Fruit fly (Drosophila melanogaster) whole organism, embryonic: ENCODE results near the gene CG43055.

Experiments used
- Awh ChIP-seq: fragments of 200-800 bp; sonication (Bioruptor generic); IDR thresholded peaks from 2 replicates; pipeline ENCODE4, ENCODE4 v1.3.6; 2022; ENCODE audit warnings: missing biosample characterization, missing genetic modification characterization
- CG10147 ChIP-seq: fragments of 200-800 bp; sonication (Bioruptor generic); optimal IDR thresholded peaks from 2 replicates; lab custom pipeline; 2019; ENCODE audit warnings: missing biosample characterization, mild to moderate bottlenecking, missing genetic modification characterization, moderate library complexity
- CG11398 ChIP-seq: fragments of 200-800 bp; sonication (Bioruptor generic); optimal IDR thresholded peaks from 2 replicates; lab custom pipeline; 2016; ENCODE audit warnings: missing biosample characterization, missing genetic modification characterization
- CG11456 ChIP-seq: fragments of 200-800 bp; sonication (Bioruptor generic); IDR thresholded peaks from 3 replicates; pipeline ENCODE4 v1.3.6; 2022; ENCODE audit warnings: missing biosample characterization, missing genetic modification characterization
- CG12219 ChIP-seq: fragments of 200-800 bp; sonication (Bioruptor generic); optimal IDR thresholded peaks from 3 replicates; lab custom pipeline; 2018; ENCODE audit warnings: missing biosample characterization, mild to moderate bottlenecking, missing genetic modification characterization
- CG12942 ChIP-seq: fragments of 200-800 bp; sonication (Bioruptor generic); optimal IDR thresholded peaks from 3 replicates; lab custom pipeline; 2016; ENCODE audit warnings: missing biosample characterization, missing genetic modification characterization
- CG14050 ChIP-seq: fragments of 200-800 bp; sonication (Bioruptor generic); IDR thresholded peaks from 3 replicates; pipeline ENCODE4 v1.3.6; 2022; ENCODE audit warnings: missing biosample characterization, missing genetic modification characterization
- CG15011 ChIP-seq: fragments of 200-800 bp; sonication (Bioruptor generic); optimal IDR thresholded peaks from 3 replicates; lab custom pipeline; 2018; ENCODE audit warnings: missing biosample characterization, mild to moderate bottlenecking, missing genetic modification characterization
- CG1647 ChIP-seq: fragments of 200-800 bp; sonication (Bioruptor generic); optimal IDR thresholded peaks from 3 replicates; lab custom pipeline; 2016; ENCODE audit warnings: missing biosample characterization, missing genetic modification characterization
- CG17612 ChIP-seq: fragments of 200-800 bp; sonication (Bioruptor generic); IDR thresholded peaks from 2 replicates; pipeline ENCODE4 v1.3.6; 2022; ENCODE audit warnings: missing biosample characterization, missing genetic modification characterization
- CG17802 ChIP-seq: fragments of 200-800 bp; sonication (Bioruptor generic); optimal IDR thresholded peaks from 2 replicates; lab custom pipeline; 2018; ENCODE audit warnings: missing biosample characterization, mild to moderate bottlenecking, missing genetic modification characterization, moderate library complexity
- CG17829 ChIP-seq: fragments of 200-800 bp; optimal IDR thresholded peaks from 2 replicates; lab custom pipeline; 2019; ENCODE audit warnings: missing biosample characterization, mild to moderate bottlenecking, missing genetic modification characterization, moderate library complexity
- CG18599 ChIP-seq: fragments of 200-800 bp; sonication (Bioruptor generic); optimal IDR thresholded peaks from 3 replicates; lab custom pipeline; 2017; ENCODE audit warnings: missing biosample characterization, missing genetic modification characterization, mild to moderate bottlenecking, moderate library complexity, missing genetic modification reagents
- CG32767 ChIP-seq: fragments of 200-800 bp; sonication (Bioruptor generic); IDR thresholded peaks from 2 replicates; pipeline ENCODE4 v1.3.6; 2022; ENCODE audit warnings: missing biosample characterization, missing genetic modification characterization
- CG34376 ChIP-seq: fragments of 200-800 bp; sonication (Bioruptor generic); optimal IDR thresholded peaks from 2 replicates; lab custom pipeline; 2018; ENCODE audit warnings: missing biosample characterization, mild to moderate bottlenecking, missing genetic modification characterization
- CG3726 ChIP-seq: fragments of 200-800 bp; sonication (Bioruptor generic); IDR thresholded peaks from 3 replicates; pipeline ENCODE4, ENCODE4 v1.3.6; 2022; ENCODE audit warnings: missing biosample characterization, missing genetic modification characterization
- CG43689 ChIP-seq: fragments of 200-800 bp; sonication (Bioruptor generic); IDR thresholded peaks from 2 replicates; pipeline ENCODE4 v1.3.6; 2022; ENCODE audit warnings: missing biosample characterization, missing genetic modification characterization
- CG6689 ChIP-seq: fragments of 200-800 bp; sonication (Bioruptor generic); IDR thresholded peaks from 2 replicates; pipeline ENCODE4 v1.3.6; 2022; ENCODE audit warnings: missing biosample characterization, missing genetic modification characterization
- CG8089 ChIP-seq: fragments of 200-800 bp; sonication (Bioruptor generic); optimal IDR thresholded peaks from 3 replicates; lab custom pipeline; 2016; ENCODE audit warnings: missing biosample characterization, missing genetic modification characterization
- CG8944 ChIP-seq: fragments of 200-800 bp; sonication (Bioruptor generic); optimal IDR thresholded peaks from 3 replicates; lab custom pipeline; 2016; ENCODE audit warnings: missing biosample characterization, missing genetic modification characterization
- CG9437 ChIP-seq: fragments of 200-800 bp; sonication (Bioruptor generic); optimal IDR thresholded peaks from 2 replicates; lab custom pipeline; 2018; ENCODE audit warnings: missing biosample characterization, mild to moderate bottlenecking, missing genetic modification characterization
- CG9727 ChIP-seq: fragments of 200-800 bp; sonication (Bioruptor generic); optimal IDR thresholded peaks from 3 replicates; lab custom pipeline; 2017; ENCODE audit warnings: missing biosample characterization, mild to moderate bottlenecking, missing genetic modification characterization
- D19A ChIP-seq: fragments of 200-800 bp; optimal IDR thresholded peaks from 3 replicates; lab custom pipeline; 2019; ENCODE audit warnings: missing biosample characterization, mild to moderate bottlenecking, missing genetic modification characterization, moderate library complexity
- Elba2 ChIP-seq: fragments of 200-800 bp; sonication (Bioruptor generic); optimal IDR thresholded peaks from 3 replicates; lab custom pipeline; 2016; ENCODE audit warnings: missing biosample characterization, missing genetic modification characterization
- Fer2 ChIP-seq: fragments of 200-800 bp; sonication (Bioruptor generic); optimal IDR thresholded peaks from 2 replicates; lab custom pipeline; 2018; ENCODE audit warnings: missing biosample characterization, mild to moderate bottlenecking, missing genetic modification characterization, moderate library complexity
- HmgD ChIP-seq: fragments of 200-800 bp; sonication (Bioruptor generic); optimal IDR thresholded peaks from 3 replicates; lab custom pipeline; 2016; ENCODE audit warnings: missing biosample characterization, missing genetic modification characterization
- Myb ChIP-seq: fragments of 200-800 bp; sonication (Bioruptor generic); optimal IDR thresholded peaks from 2 replicates; lab custom pipeline; 2016; ENCODE audit warnings: missing biosample characterization, missing genetic modification characterization
- Nf-YC ChIP-seq: fragments of 200-800 bp; optimal IDR thresholded peaks from 3 replicates; lab custom pipeline; 2019; ENCODE audit warnings: missing biosample characterization, mild to moderate bottlenecking, missing genetic modification characterization, moderate library complexity
- Vsx1 ChIP-seq: fragments of 200-800 bp; sonication (Bioruptor generic); optimal IDR thresholded peaks from 2 replicates; lab custom pipeline; 2017; ENCODE audit warnings: missing biosample characterization, mild to moderate bottlenecking, missing genetic modification characterization, missing genetic modification reagents
- ato ChIP-seq: fragments of 200-800 bp; sonication (Bioruptor generic); IDR thresholded peaks from 2 replicates; pipeline ENCODE4 v1.3.6; 2022; ENCODE audit warnings: missing biosample characterization, missing genetic modification characterization; ENCODE audit not compliant: partially characterized antibody
- bab2 ChIP-seq: fragments of 200-800 bp; sonication (Bioruptor generic); optimal IDR thresholded peaks from 2 replicates; lab custom pipeline; 2016; ENCODE audit warnings: missing biosample characterization, missing genetic modification characterization
- bbx ChIP-seq: fragments of 200-800 bp; sonication (Bioruptor generic); IDR thresholded peaks from 2 replicates; pipeline ENCODE4 v1.3.6; 2022; ENCODE audit warnings: missing biosample characterization, missing genetic modification characterization; ENCODE audit not compliant: partially characterized antibody
- caup ChIP-seq: fragments of 200-800 bp; sonication (Bioruptor generic); optimal IDR thresholded peaks from 3 replicates; lab custom pipeline; 2017; ENCODE audit warnings: missing biosample characterization, mild to moderate bottlenecking, missing genetic modification characterization, moderate library complexity; ENCODE audit not compliant: severe bottlenecking
- corto ChIP-seq: fragments of 200-800 bp; sonication (Bioruptor generic); optimal IDR thresholded peaks from 2 replicates; lab custom pipeline; 2016; ENCODE audit warnings: missing biosample characterization, mild to moderate bottlenecking, missing genetic modification characterization, moderate library complexity
- crol ChIP-seq: fragments of 200-800 bp; sonication (Bioruptor generic); IDR thresholded peaks from 2 replicates; pipeline ENCODE4 v1.3.6; 2022; ENCODE audit warnings: missing biosample characterization, missing genetic modification characterization
- fd96Cb ChIP-seq: fragments of 200-800 bp; sonication (Bioruptor generic); optimal IDR thresholded peaks from 2 replicates; lab custom pipeline; 2018; ENCODE audit warnings: missing biosample characterization, mild to moderate bottlenecking, missing genetic modification characterization, moderate library complexity
- grau ChIP-seq: fragments of 200-800 bp; optimal IDR thresholded peaks from 3 replicates; lab custom pipeline; 2019; ENCODE audit warnings: missing biosample characterization, mild to moderate bottlenecking, missing genetic modification characterization, moderate library complexity
- lilli ChIP-seq: fragments of 200-800 bp; sonication (Bioruptor generic); optimal IDR thresholded peaks from 3 replicates; lab custom pipeline; 2016; ENCODE audit warnings: missing biosample characterization, missing genetic modification characterization
- lola ChIP-seq, 3 experiments: fragments of >200 bp in 2 of 3; fragments of 200-800 bp in 1 of 3; sonication (Bioruptor generic) in 1 of 3; optimal IDR thresholded peaks; 2 replicates each; lab custom pipeline; 2017 to 2019; ENCODE audit warnings: missing biosample characterization in 3 of 3, missing genetic modification characterization in 3 of 3, mild to moderate bottlenecking in 1 of 3, moderate library complexity in 1 of 3
- lov ChIP-seq, 2 experiments: fragments of 200-800 bp in 1 of 2; fragments of >200 bp in 1 of 2; sonication (Bioruptor generic) in 1 of 2; IDR thresholded peaks in 1 of 2; optimal IDR thresholded peaks in 1 of 2; 2 replicates in 1 of 2; 3 replicates in 1 of 2; pipeline versions ENCODE4 v1.3.6 to Lab custom; 2017 to 2022; ENCODE audit warnings: missing biosample characterization in 1 of 2, missing genetic modification characterization in 1 of 2
- nerfin-2 ChIP-seq: fragments of 200-800 bp; sonication (Bioruptor generic); IDR thresholded peaks from 2 replicates; pipeline ENCODE4 v1.3.6; 2022; ENCODE audit warnings: missing biosample characterization, missing genetic modification characterization; ENCODE audit not compliant: partially characterized antibody
- phol ChIP-seq: fragments of 200-800 bp; sonication (Bioruptor generic); optimal IDR thresholded peaks from 3 replicates; lab custom pipeline; 2018; ENCODE audit warnings: missing biosample characterization, mild to moderate bottlenecking, missing genetic modification characterization, moderate library complexity
- pnt ChIP-seq: fragments of 200-800 bp; sonication (Bioruptor generic); optimal IDR thresholded peaks from 3 replicates; lab custom pipeline; 2016; ENCODE audit warnings: missing biosample characterization, missing genetic modification characterization
- ranshi ChIP-seq: fragments of 200-800 bp; sonication (Bioruptor generic); IDR thresholded peaks from 2 replicates; pipeline ENCODE4 v1.3.6; 2022; ENCODE audit warnings: missing biosample characterization, missing genetic modification characterization
- so ChIP-seq: fragments of 200-800 bp; sonication (Bioruptor generic); IDR thresholded peaks from 3 replicates; pipeline ENCODE4 v1.3.6; 2022; ENCODE audit warnings: missing biosample characterization, missing genetic modification characterization
- trem ChIP-seq: fragments of 200-800 bp; optimal IDR thresholded peaks from 3 replicates; lab custom pipeline; 2019; ENCODE audit warnings: missing biosample characterization, mild to moderate bottlenecking, missing genetic modification characterization, moderate library complexity
- tup ChIP-seq: fragments of 200-800 bp; sonication (Bioruptor generic); optimal IDR thresholded peaks from 2 replicates; lab custom pipeline; 2016; ENCODE audit warnings: missing biosample characterization, mild to moderate bottlenecking, missing genetic modification characterization, moderate library complexity
- vfl ChIP-seq: fragments of 200-800 bp; sonication (Bioruptor generic); optimal IDR thresholded peaks from 2 replicates; lab custom pipeline; 2016; ENCODE audit warnings: missing biosample characterization, missing genetic modification characterization
- zf30C ChIP-seq: fragments of 200-800 bp; sonication (Bioruptor generic); optimal IDR thresholded peaks from 3 replicates; lab custom pipeline; 2018; ENCODE audit warnings: missing biosample characterization, mild to moderate bottlenecking, missing genetic modification characterization

Gene CG43055

DNA sequence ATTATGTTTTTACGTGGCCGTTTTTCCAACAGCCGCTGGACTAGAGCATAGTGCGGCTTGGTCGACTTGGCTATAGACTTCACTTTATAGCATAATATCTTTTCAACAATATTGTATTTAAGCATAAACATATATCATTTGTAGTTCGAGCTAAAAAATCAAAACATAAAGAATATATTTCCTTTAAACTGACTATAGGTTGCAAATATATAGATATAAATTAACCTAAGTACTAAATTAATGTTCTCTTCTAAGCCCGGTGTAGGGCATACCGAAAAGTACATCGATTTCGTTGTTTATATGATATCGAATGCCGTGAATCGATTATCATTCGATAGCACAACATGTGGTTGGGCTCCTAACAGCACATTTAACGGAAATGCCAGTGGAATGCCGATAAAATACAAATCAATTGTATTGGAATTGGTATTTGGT lies 37.6 kb downstream of the CG43055 start, which contains the start of gene MFS18 (continued):
- TF ChIP-seq caup (peak; percentile 97), vfl (peak; percentile 92), phol (tag; lab: Kevin White, UChicago) (peak; percentile 99), grau (tag; lab: Kevin White, UChicago) (peak; percentile 91), so (GFP tag; lab: Robert Waterston, UW) (peak; percentile 99), CG9437 (peak; percentile 91), lola (GFP tag; optimal IDR thresholded peaks at IDR 0.05; lab: Kevin White, UChicago) (peak in 1 of 3 experiments; percentile 99), Elba2 (GFP tag; lab: Kevin White, UChicago) (peak; percentile 72), D19A (tag; lab: Kevin White, UChicago) (peak; percentile 88), pnt (peak; percentile 66), CG17829 (tag; lab: Kevin White, UChicago) (peak; percentile 99), bbx (GFP tag; lab: Robert Waterston, UW) (peak; percentile 93), CG18599 (peak; percentile 99), CG8089 (GFP tag; lab: Kevin White, UChicago) (peak; percentile 71), zf30C (GFP tag; lab: Kevin White, UChicago) (no peak), Vsx1 (no peak), CG6689 (GFP tag; lab: Robert Waterston, UW) (peak; percentile 99), lilli (GFP tag; lab: Kevin White, UChicago) (peak; percentile 99), CG9727 (GFP tag; lab: Kevin White, UChicago) (peak; percentile 99), CG3726 (GFP tag; lab: Robert Waterston, UW) (peak; percentile 99), Awh (GFP tag; lab: Robert Waterston, UW) (peak; percentile 99), ato (GFP tag; lab: Robert Waterston, UW) (peak; percentile 92), nerfin-2 (peak; percentile 90), corto (GFP tag; lab: Kevin White, UChicago) (no peak), CG17612 (GFP tag; lab: Robert Waterston, UW) (peak; percentile 98), HmgD (GFP tag; lab: Kevin White, UChicago) (peak; percentile 6), CG8944 (GFP tag; lab: Kevin White, UChicago) (peak; percentile 74), CG11456 (GFP tag; lab: Robert Waterston, UW) (peak; percentile 98), CG10147 (GFP tag; lab: Kevin White, UChicago) (peak; percentile 87), CG15011 (GFP tag; lab: Kevin White, UChicago) (peak; percentile 97), CG14050 (GFP tag; lab: Robert Waterston, UW) (peak; percentile 98), CG32767 (peak; percentile 99), trem (tag; lab: Kevin White, UChicago) (peak; percentile 97), Nf-YC (tag; lab: Kevin White, UChicago) (peak; percentile 87), Fer2 (tag; lab: Kevin White, UChicago) (peak; percentile 96), tup (GFP tag; lab: Kevin White, UChicago) (peak; percentile 89), Myb (GFP tag; lab: Kevin White, UChicago) (peak; percentile 88), CG1647 (GFP tag; lab: Kevin White, UChicago) (peak; percentile 87), CG43689 (GFP tag; lab: Robert Waterston, UW) (peak; percentile 96), CG11398 (GFP tag; lab: Kevin White, UChicago) (peak; percentile 35), fd96Cb (tag; lab: Kevin White, UChicago) (peak; percentile 100), lov (optimal IDR thresholded peaks at IDR 0.05; lab: Kevin White, UChicago) (no peak), lov (GFP tag; IDR thresholded peaks at IDR 0.05; lab: Robert Waterston, UW) (peak; percentile 98), CG12942 (peak; percentile 96), ranshi (GFP tag; lab: Robert Waterston, UW) (peak; percentile 99), bab2 (peak; percentile 88), CG34376 (GFP tag; lab: Kevin White, UChicago) (peak; percentile 96), CG17802 (tag; lab: Kevin White, UChicago) (peak; percentile 92), crol (GFP tag; lab: Robert Waterston, UW) (peak; percentile 82), CG12219 (GFP tag; lab: Kevin White, UChicago) (peak; percentile 89)
